Worm (Caenorhabditis elegans) whole organism, late embryonic: ENCODE results near the gene rol-3.

ENCODE experiments used
- C38D4.7 ChIP-seq: fragments of 200-800 bp; sonication (Bioruptor generic); optimal IDR thresholded peaks from 2 replicates; lab custom pipeline; 2018; ENCODE audit warnings: mild to moderate bottlenecking, missing genetic modification characterization, moderate library complexity, missing compliant biosample characterization
- F13H6.1 ChIP-seq: sonication (generic microtip); optimal IDR thresholded peaks from 2 replicates; lab custom pipeline; 2016; ENCODE audit warnings: missing genetic modification characterization, missing compliant biosample characterization
- K09A11.1 ChIP-seq: sonication (generic microtip); optimal IDR thresholded peaks from 2 replicates; lab custom pipeline; 2017; ENCODE audit warnings: antibody characterized with exemption, mild to moderate bottlenecking, missing genetic modification characterization, missing compliant biosample characterization; ENCODE audit not compliant: insufficient read depth
- T23F11.4 ChIP-seq: fragments of 200-800 bp; sonication (Bioruptor generic); optimal IDR thresholded peaks from 2 replicates; lab custom pipeline; 2018; ENCODE audit warnings: mild to moderate bottlenecking, missing genetic modification characterization, missing compliant biosample characterization
- Y22D7AL.16 ChIP-seq: sonication (generic microtip); optimal IDR thresholded peaks from 2 replicates; lab custom pipeline; 2016; ENCODE audit warnings: missing genetic modification characterization, missing compliant biosample characterization
- ceh-14 ChIP-seq: sonication (generic microtip); optimal IDR thresholded peaks from 2 replicates; lab custom pipeline; 2016; ENCODE audit warnings: missing genotype, missing genetic modification characterization, missing compliant biosample characterization
- ceh-18 ChIP-seq: sonication (generic microtip); optimal IDR thresholded peaks from 2 replicates; lab custom pipeline; 2016; ENCODE audit warnings: missing genetic modification characterization, missing compliant biosample characterization
- ceh-22 ChIP-seq: sonication (generic microtip); optimal IDR thresholded peaks from 2 replicates; lab custom pipeline; 2017; ENCODE audit warnings: missing biosample characterization, missing genetic modification characterization
- ceh-31 ChIP-seq: sonication (generic microtip); optimal IDR thresholded peaks from 2 replicates; lab custom pipeline; 2016; ENCODE audit warnings: missing genetic modification characterization, missing compliant biosample characterization
- ceh-6 ChIP-seq: fragments of 200-800 bp; sonication (Bioruptor generic); optimal IDR thresholded peaks from 2 replicates; lab custom pipeline; 2018; ENCODE audit warnings: mild to moderate bottlenecking, missing genetic modification characterization, missing compliant biosample characterization
- ceh-9 ChIP-seq: sonication (generic microtip); optimal IDR thresholded peaks from 2 replicates; lab custom pipeline; 2016; ENCODE audit warnings: mild to moderate bottlenecking, missing genetic modification characterization, inconsistent platforms, missing compliant biosample characterization
- che-1 ChIP-seq: sonication (generic microtip); optimal IDR thresholded peaks from 2 replicates; lab custom pipeline; 2016; ENCODE audit warnings: mild to moderate bottlenecking, missing genetic modification characterization, missing compliant biosample characterization
- dmd-4 ChIP-seq: sonication (generic microtip); optimal IDR thresholded peaks from 2 replicates; lab custom pipeline; 2016; ENCODE audit warnings: borderline replicate concordance, missing genetic modification characterization, missing compliant biosample characterization
- elt-2 ChIP-seq: sonication (generic microtip); optimal IDR thresholded peaks from 2 replicates; lab custom pipeline; 2016; ENCODE audit warnings: missing genetic modification reagents, missing genetic modification characterization, missing compliant biosample characterization
- ets-4 ChIP-seq: sonication (generic microtip); optimal IDR thresholded peaks from 2 replicates; lab custom pipeline; 2016; ENCODE audit warnings: missing genetic modification characterization, missing compliant biosample characterization
- eyg-1 ChIP-seq: sonication (generic microtip); optimal IDR thresholded peaks from 2 replicates; lab custom pipeline; 2016; ENCODE audit warnings: missing genotype, missing genetic modification characterization, missing compliant biosample characterization
- fax-1 ChIP-seq: sonication (generic microtip); optimal IDR thresholded peaks from 2 replicates; lab custom pipeline; 2016; ENCODE audit warnings: missing genotype, missing genetic modification characterization, missing compliant biosample characterization
- fkh-10 ChIP-seq: fragments of 150-350 bp; optimal IDR thresholded peaks from 2 replicates; lab custom pipeline; 2014; ENCODE audit warnings: missing biosample characterization, missing genetic modification reagents, missing genetic modification characterization
- hlh-15 ChIP-seq: sonication (generic microtip); optimal IDR thresholded peaks from 2 replicates; lab custom pipeline; 2016; ENCODE audit warnings: missing genetic modification characterization, missing compliant biosample characterization
- hlh-30 ChIP-seq: sonication (generic microtip); optimal IDR thresholded peaks from 2 replicates; lab custom pipeline; 2017; ENCODE audit warnings: antibody characterized with exemption, missing genetic modification characterization, missing compliant biosample characterization; ENCODE audit not compliant: insufficient read depth
- hlh-6 ChIP-seq: sonication (generic microtip); optimal IDR thresholded peaks from 2 replicates; lab custom pipeline; 2016; ENCODE audit warnings: missing genotype, missing genetic modification characterization, missing compliant biosample characterization
- hlh-8 ChIP-seq: sonication (generic microtip); optimal IDR thresholded peaks from 2 replicates; lab custom pipeline; 2016; ENCODE audit warnings: missing genotype, missing genetic modification characterization, missing compliant biosample characterization
- lin-11 ChIP-seq: fragments of 200-800 bp; sonication (Bioruptor generic); optimal IDR thresholded peaks from 2 replicates; lab custom pipeline; 2018; ENCODE audit warnings: mild to moderate bottlenecking, missing genetic modification characterization, missing compliant biosample characterization
- nfya-1 ChIP-seq: sonication (generic microtip); optimal IDR thresholded peaks from 2 replicates; lab custom pipeline; 2017; ENCODE audit warnings: missing genetic modification characterization, mild to moderate bottlenecking, missing compliant biosample characterization, antibody characterized with exemption, moderate library complexity
- odd-2 ChIP-seq: sonication (generic microtip); optimal IDR thresholded peaks from 2 replicates; lab custom pipeline; 2017; ENCODE audit warnings: antibody characterized with exemption, mild to moderate bottlenecking, missing genetic modification characterization, missing compliant biosample characterization
- pax-1 ChIP-seq: fragments of 150-350 bp; optimal IDR thresholded peaks from 2 replicates; lab custom pipeline; 2014; ENCODE audit warnings: missing biosample characterization, missing genetic modification characterization
- pha-2 ChIP-seq: sonication (generic microtip); optimal IDR thresholded peaks from 2 replicates; lab custom pipeline; 2017; ENCODE audit warnings: mild to moderate bottlenecking, missing genetic modification characterization, missing compliant biosample characterization
- pros-1 ChIP-seq: fragments of 150-350 bp; optimal IDR thresholded peaks from 2 replicates; lab custom pipeline; 2014; ENCODE audit warnings: missing biosample characterization, missing genetic modification reagents, missing genetic modification characterization
- ref-2 ChIP-seq: sonication (generic microtip); optimal IDR thresholded peaks from 2 replicates; lab custom pipeline; 2016; ENCODE audit warnings: missing genetic modification characterization, missing compliant biosample characterization
- sdc-2 ChIP-seq: sonication (generic microtip); optimal IDR thresholded peaks from 2 replicates; lab custom pipeline; 2016; ENCODE audit warnings: missing genotype, missing genetic modification characterization, missing compliant biosample characterization
- sox-2 ChIP-seq: fragments of 200-800 bp; sonication (Bioruptor generic); IDR thresholded peaks from 2 replicates; pipeline ENCODE4 v1.3.6; 2022; ENCODE audit warnings: missing genetic modification reagents, missing genetic modification characterization, missing compliant biosample characterization
- sox-4 ChIP-seq: sonication (generic microtip); optimal IDR thresholded peaks from 2 replicates; lab custom pipeline; 2017; ENCODE audit warnings: mild to moderate bottlenecking, missing genetic modification characterization, inconsistent platforms, missing compliant biosample characterization
- syd-9 ChIP-seq: sonication (generic microtip); optimal IDR thresholded peaks from 2 replicates; lab custom pipeline; 2016; ENCODE audit warnings: mild to moderate bottlenecking, missing genetic modification characterization, moderate library complexity, missing compliant biosample characterization
- tbx-2 ChIP-seq: sonication (generic microtip); optimal IDR thresholded peaks from 2 replicates; lab custom pipeline; 2016; ENCODE audit warnings: missing genetic modification characterization, missing compliant biosample characterization
- tbx-7 ChIP-seq: sonication (generic microtip); optimal IDR thresholded peaks from 2 replicates; lab custom pipeline; 2016; ENCODE audit warnings: missing genotype, missing genetic modification characterization, missing compliant biosample characterization
- unc-3 ChIP-seq, 2 experiments: fragments of 200-800 bp in 1 of 2; sonication (Bioruptor generic) in 1 of 2; sonication (generic microtip) in 1 of 2; conservative IDR thresholded peaks in 1 of 2; optimal IDR thresholded peaks in 1 of 2; 2 replicates each; pipeline versions ENCODE4 v1.3.6 to Lab custom; 2016 to 2022; ENCODE audit warnings: missing compliant biosample characterization in 2 of 2, missing genetic modification characterization in 2 of 2, missing genetic modification reagents in 1 of 2
- zip-5 ChIP-seq: sonication (generic microtip); optimal IDR thresholded peaks from 2 replicates; lab custom pipeline; 2016; ENCODE audit warnings: missing genetic modification characterization, missing compliant biosample characterization

Gene rol-3

ce11 chrV:8281646-8282045 is 43.4 kb upstream of the rol-3 start:
- TF ChIP-seq elt-2 (tag; lab: Kevin White, UChicago) (no peak), sox-2 (GFP tag; lab: Robert Waterston, UW) (no peak), lin-11 (tag; lab: Kevin White, UChicago) (no peak), ref-2 (no peak), dmd-4 (tag; lab: Kevin White, UChicago) (no peak), hlh-15 (no peak)

ce11 chrV:8280770-8281169 is 42.6 kb upstream of the rol-3 start, which contains the start of gene str-135:
TSS of gene str-135 (minus strand) at chrV:8280870.
- no peak for TF ChIP-seq pax-1 (tag; lab: Kevin White, UChicago)
- TF ChIP-seq unc-3 (GFP tag; conservative IDR thresholded peaks at IDR 0.05; lab: Robert Waterston, UW): no peak
- no peak for TF ChIP-seq unc-3 (tag; optimal IDR thresholded peaks at IDR 0.05; lab: Kevin White, UChicago)

- no peak for TF ChIP-seq hlh-15
- TF ChIP-seq pha-2 (tag; lab: Kevin White, UChicago): no peak
- TF ChIP-seq che-1 (tag; lab: Kevin White, UChicago): no peak
- no peak for TF ChIP-seq sdc-2 (tag; lab: Kevin White, UChicago)
- TF ChIP-seq ceh-6 (GFP tag; lab: Kevin White, UChicago): no peak
- no peak for TF ChIP-seq sox-4 (tag; lab: Kevin White, UChicago)
- no peak for TF ChIP-seq ceh-18 (tag; lab: Kevin White, UChicago)
- no peak for TF ChIP-seq pax-1 (tag; lab: Kevin White, UChicago)
- no peak for TF ChIP-seq Y22D7AL.16 (tag; lab: Kevin White, UChicago)
- TF ChIP-seq hlh-8: no peak
- TF ChIP-seq nfya-1 (tag; lab: Kevin White, UChicago): no peak
- no peak for TF ChIP-seq tbx-7
- TF ChIP-seq ceh-14 (tag; lab: Kevin White, UChicago): no peak
- no peak for TF ChIP-seq odd-2 (tag; lab: Kevin White, UChicago)
- TF ChIP-seq pros-1 (tag; lab: Kevin White, UChicago): no peak
Observed at ce11 chrV:8278830-8279229, 40.6 kb upstream of the rol-3 start, which contains the start of gene str-136. TSS of gene str-136 (minus strand) at chrV:8278930.

- no peak for TF ChIP-seq ets-4 (tag; lab: Kevin White, UChicago)
- TF ChIP-seq elt-2 (tag; lab: Kevin White, UChicago): peak; percentile 34
- TF ChIP-seq, all 69 proteins: peak for 1
Observed at ce11 chrV:8271995-8272394, 33.8 kb upstream of the rol-3 start, which contains the start of gene asp-5. TSS of gene asp-5 (plus strand) at chrV:8272385.

ce11 chrV:8271395-8271794 is 33.2 kb upstream of the rol-3 start:
- TF ChIP-seq fkh-10 (GFP tag; lab: Kevin White, UChicago): no peak
- no peak for TF ChIP-seq ref-2
- no peak for TF ChIP-seq C38D4.7
- TF ChIP-seq hlh-8: no peak
- no peak for TF ChIP-seq eyg-1
- TF ChIP-seq F13H6.1 (tag; lab: Kevin White, UChicago): no peak
- TF ChIP-seq pha-2 (tag; lab: Kevin White, UChicago): no peak
- TF ChIP-seq ceh-22 (tag; lab: Kevin White, UChicago): no peak
- TF ChIP-seq sox-4 (tag; lab: Kevin White, UChicago): no peak
- TF ChIP-seq, all 69 proteins: peak for 0

ce11 chrV:8269878-8270277 is 31.7 kb upstream of the rol-3 start:
- TF ChIP-seq ceh-31 (tag; lab: Kevin White, UChicago) (no peak), dmd-4 (tag; lab: Kevin White, UChicago) (no peak), syd-9 (tag; lab: Kevin White, UChicago) (no peak), tbx-2 (tag; lab: Kevin White, UChicago) (no peak), T23F11.4 (GFP tag; lab: Kevin White, UChicago) (no peak), ceh-6 (GFP tag; lab: Kevin White, UChicago) (no peak), K09A11.1 (tag; lab: Kevin White, UChicago) (no peak), ceh-9 (tag; lab: Kevin White, UChicago) (no peak), zip-5 (tag; lab: Kevin White, UChicago) (no peak), hlh-30 (tag; lab: Kevin White, UChicago) (no peak), unc-3 (GFP tag; conservative IDR thresholded peaks at IDR 0.05; lab: Robert Waterston, UW) (no peak), unc-3 (tag; optimal IDR thresholded peaks at IDR 0.05; lab: Kevin White, UChicago) (no peak), eyg-1 (no peak), sox-2 (GFP tag; lab: Robert Waterston, UW) (no peak), fax-1 (tag; lab: Kevin White, UChicago) (no peak), hlh-6 (no peak), hlh-8 (no peak), pax-1 (tag; lab: Kevin White, UChicago) (no peak)
- TF ChIP-seq, all 69 proteins: peak for 0
